Fruit fly (Drosophila melanogaster) whole organism, embryonic: Measurements from ENCODE around the gene CG12448.

Experiments
- Atf-2 ChIP-seq: fragments of 200-800 bp; sonication (Bioruptor generic); optimal IDR thresholded peaks from 2 replicates; lab custom pipeline; 2016; ENCODE audit warnings: missing biosample characterization, missing genetic modification characterization
- Bgb ChIP-seq: fragments of 200-800 bp; sonication (Bioruptor generic); IDR thresholded peaks from 2 replicates; pipeline ENCODE4 v1.3.6; 2022; ENCODE audit warnings: missing biosample characterization, missing genetic modification characterization; ENCODE audit not compliant: partially characterized antibody
- CG11093 ChIP-seq: fragments of 200-800 bp; sonication (Bioruptor generic); IDR thresholded peaks from 3 replicates; pipeline ENCODE4 v1.3.6; 2022; ENCODE audit warnings: missing biosample characterization, missing genetic modification characterization
- CG12155 ChIP-seq: fragments of 200-800 bp; sonication (Bioruptor generic); optimal IDR thresholded peaks from 3 replicates; lab custom pipeline; 2016; ENCODE audit warnings: missing biosample characterization, missing genetic modification characterization
- CG13287 ChIP-seq: fragments of 200-800 bp; sonication (Bioruptor generic); IDR thresholded peaks from 2 replicates; pipeline ENCODE4 v1.3.6; 2022; ENCODE audit warnings: missing biosample characterization, missing genetic modification characterization; ENCODE audit not compliant: partially characterized antibody
- CG1832 ChIP-seq: fragments of 200-800 bp; sonication (Bioruptor generic); optimal IDR thresholded peaks from 2 replicates; lab custom pipeline; 2017; ENCODE audit warnings: missing biosample characterization, mild to moderate bottlenecking, missing genetic modification characterization, inconsistent platforms
- CG2202 ChIP-seq: fragments of 200-800 bp; sonication (Bioruptor generic); optimal IDR thresholded peaks from 2 replicates; lab custom pipeline; 2018; ENCODE audit warnings: missing biosample characterization, mild to moderate bottlenecking, missing genetic modification characterization
- CG33557 ChIP-seq: fragments of 200-800 bp; sonication (Bioruptor generic); optimal IDR thresholded peaks from 2 replicates; lab custom pipeline; 2019; ENCODE audit warnings: missing biosample characterization, mild to moderate bottlenecking, missing genetic modification characterization, moderate library complexity
- CG6689 ChIP-seq: fragments of 200-800 bp; sonication (Bioruptor generic); IDR thresholded peaks from 2 replicates; pipeline ENCODE4 v1.3.6; 2022; ENCODE audit warnings: missing biosample characterization, missing genetic modification characterization
- CG6854 ChIP-seq: fragments of 200-800 bp; sonication (Bioruptor generic); optimal IDR thresholded peaks from 3 replicates; lab custom pipeline; 2017; ENCODE audit warnings: missing biosample characterization, mild to moderate bottlenecking, missing genetic modification characterization
- CG7357 ChIP-seq: fragments of 200-800 bp; sonication (Bioruptor generic); IDR thresholded peaks from 3 replicates; pipeline ENCODE4 v1.3.6; 2022; ENCODE audit warnings: missing biosample characterization, missing genetic modification characterization
- CG7786 ChIP-seq: fragments of 200-800 bp; sonication (Bioruptor generic); optimal IDR thresholded peaks from 2 replicates; lab custom pipeline; 2016; ENCODE audit warnings: missing biosample characterization, missing genetic modification characterization
- CG7928 ChIP-seq: fragments of 200-800 bp; sonication (Bioruptor generic); optimal IDR thresholded peaks from 2 replicates; lab custom pipeline; 2017; ENCODE audit warnings: missing biosample characterization, mild to moderate bottlenecking, missing genetic modification characterization
- CG8359 ChIP-seq: fragments of 200-800 bp; sonication (Bioruptor generic); optimal IDR thresholded peaks from 2 replicates; lab custom pipeline; 2017; ENCODE audit warnings: missing biosample characterization, mild to moderate bottlenecking, missing genetic modification characterization, borderline replicate concordance
- CG9437 ChIP-seq: fragments of 200-800 bp; sonication (Bioruptor generic); optimal IDR thresholded peaks from 2 replicates; lab custom pipeline; 2018; ENCODE audit warnings: missing biosample characterization, mild to moderate bottlenecking, missing genetic modification characterization
- CG9609 ChIP-seq: fragments of 200-800 bp; sonication (Bioruptor generic); optimal IDR thresholded peaks from 3 replicates; lab custom pipeline; 2016; ENCODE audit warnings: missing biosample characterization, missing genetic modification characterization
- GATAe ChIP-seq: fragments of 200-800 bp; sonication (Bioruptor generic); conservative IDR thresholded peaks from 2 replicates; pipeline ENCODE4 v1.3.6; 2022; ENCODE audit warnings: missing biosample characterization, missing genetic modification characterization
- H2.0 ChIP-seq: fragments of 200-800 bp; sonication (Bioruptor generic); IDR thresholded peaks from 2 replicates; pipeline ENCODE4 v1.3.6; 2022; ENCODE audit warnings: missing biosample characterization, missing genetic modification characterization
- HLH54F ChIP-seq: fragments of 200-800 bp; sonication (Bioruptor generic); optimal IDR thresholded peaks from 3 replicates; lab custom pipeline; 2016; ENCODE audit warnings: missing biosample characterization, missing genetic modification characterization
- Hand ChIP-seq: fragments of 200-800 bp; sonication (Bioruptor generic); optimal IDR thresholded peaks from 2 replicates; lab custom pipeline; 2017; ENCODE audit warnings: mild to moderate bottlenecking, missing biosample characterization, missing genetic modification reagents, missing genetic modification characterization
- Hey ChIP-seq: fragments of 200-800 bp; sonication (Bioruptor generic); optimal IDR thresholded peaks from 3 replicates; lab custom pipeline; 2018; ENCODE audit warnings: missing biosample characterization, mild to moderate bottlenecking, missing genetic modification characterization
- HmgZ ChIP-seq: fragments of 200-800 bp; sonication (Bioruptor generic); optimal IDR thresholded peaks from 2 replicates; lab custom pipeline; 2018; ENCODE audit warnings: missing biosample characterization, mild to moderate bottlenecking, missing genetic modification characterization
- Hmx ChIP-seq: fragments of 200-800 bp; sonication (Bioruptor generic); optimal IDR thresholded peaks from 2 replicates; lab custom pipeline; 2016; ENCODE audit warnings: missing biosample characterization, missing genetic modification characterization
- MESR4 ChIP-seq: fragments of 200-800 bp; sonication (Bioruptor generic); optimal IDR thresholded peaks from 2 replicates; lab custom pipeline; 2018; ENCODE audit warnings: missing biosample characterization, mild to moderate bottlenecking, missing genetic modification characterization, moderate library complexity
- MTF-1 ChIP-seq: fragments of 200-800 bp; sonication (Bioruptor generic); optimal IDR thresholded peaks from 2 replicates; lab custom pipeline; 2018; ENCODE audit warnings: missing biosample characterization, mild to moderate bottlenecking, missing genetic modification characterization, borderline replicate concordance
- Rfx ChIP-seq: fragments of 200-800 bp; sonication (Bioruptor generic); IDR thresholded peaks from 2 replicates; pipeline ENCODE4 v1.3.6; 2022; ENCODE audit warnings: missing biosample characterization, missing genetic modification characterization
- Trl ChIP-seq, 3 experiments: fragments of >200 bp in 2 of 3; fragments of 200-800 bp in 1 of 3; sonication (Bioruptor generic) in 1 of 3; optimal IDR thresholded peaks; 2 replicates in 1 of 3; 3 replicates in 2 of 3; lab custom pipeline; 2016 to 2017; ENCODE audit warnings: missing biosample characterization in 1 of 3, missing genetic modification characterization in 1 of 3
- ac ChIP-seq: fragments of 200-800 bp; sonication (Bioruptor generic); optimal IDR thresholded peaks from 3 replicates; lab custom pipeline; 2017; ENCODE audit warnings: missing biosample characterization, mild to moderate bottlenecking, missing genetic modification characterization
- ase ChIP-seq: fragments of 200-800 bp; sonication (Bioruptor generic); IDR thresholded peaks from 3 replicates; pipeline ENCODE4 v1.3.6; 2022; ENCODE audit warnings: missing biosample characterization, missing genetic modification characterization
- az2 ChIP-seq: fragments of 200-800 bp; sonication (Bioruptor generic); optimal IDR thresholded peaks from 3 replicates; lab custom pipeline; 2016; ENCODE audit warnings: missing biosample characterization, missing genetic modification characterization
- cato ChIP-seq: fragments of 200-800 bp; sonication (Bioruptor generic); optimal IDR thresholded peaks from 2 replicates; lab custom pipeline; 2016; ENCODE audit warnings: missing biosample characterization, missing genetic modification characterization, borderline replicate concordance
- da ChIP-seq: fragments of 200-800 bp; sonication (Bioruptor generic); optimal IDR thresholded peaks from 2 replicates; lab custom pipeline; 2016; ENCODE audit warnings: missing biosample characterization, missing genetic modification characterization
- ewg ChIP-seq: fragments of 200-800 bp; sonication (Bioruptor generic); optimal IDR thresholded peaks from 3 replicates; lab custom pipeline; 2017; ENCODE audit warnings: mild to moderate bottlenecking, missing biosample characterization, missing genetic modification reagents, missing genetic modification characterization
- gsb ChIP-seq: fragments of 200-800 bp; sonication (Bioruptor generic); IDR thresholded peaks from 2 replicates; pipeline ENCODE4 v1.3.6; 2022; ENCODE audit warnings: missing biosample characterization, missing genetic modification characterization
- gsb-n ChIP-seq: fragments of 200-800 bp; sonication (Bioruptor generic); optimal IDR thresholded peaks from 3 replicates; lab custom pipeline; 2018; ENCODE audit warnings: missing biosample characterization, mild to moderate bottlenecking, missing genetic modification characterization
- hbn ChIP-seq: fragments of 200-800 bp; sonication (Bioruptor generic); IDR thresholded peaks from 2 replicates; pipeline ENCODE4 v1.3.6; 2022; ENCODE audit warnings: missing biosample characterization, missing genetic modification characterization; ENCODE audit not compliant: partially characterized antibody
- hkb ChIP-seq, 2 experiments: fragments of 200-800 bp in 1 of 2; fragments of >200 bp in 1 of 2; sonication (Bioruptor generic) in 1 of 2; IDR thresholded peaks in 1 of 2; optimal IDR thresholded peaks in 1 of 2; 2 replicates each; pipeline versions ENCODE4 v1.3.6 to Lab custom; 2017 to 2022; ENCODE audit warnings: missing biosample characterization in 1 of 2, missing genetic modification characterization in 1 of 2
- jumu ChIP-seq: fragments of 200-800 bp; sonication (Bioruptor generic); optimal IDR thresholded peaks from 3 replicates; lab custom pipeline; 2016; ENCODE audit warnings: missing biosample characterization, missing genetic modification characterization
- lab ChIP-seq: fragments of 200-800 bp; sonication (Bioruptor generic); optimal IDR thresholded peaks from 3 replicates; lab custom pipeline; 2017; ENCODE audit warnings: missing biosample characterization, missing genetic modification characterization, mild to moderate bottlenecking, moderate library complexity, missing genetic modification reagents
- lbe ChIP-seq: fragments of 200-800 bp; sonication (Bioruptor generic); optimal IDR thresholded peaks from 2 replicates; lab custom pipeline; 2016; ENCODE audit warnings: missing biosample characterization, mild to moderate bottlenecking, missing genetic modification characterization
- lov ChIP-seq, 2 experiments: fragments of 200-800 bp in 1 of 2; fragments of >200 bp in 1 of 2; sonication (Bioruptor generic) in 1 of 2; IDR thresholded peaks in 1 of 2; optimal IDR thresholded peaks in 1 of 2; 2 replicates in 1 of 2; 3 replicates in 1 of 2; pipeline versions ENCODE4 v1.3.6 to Lab custom; 2017 to 2022; ENCODE audit warnings: missing biosample characterization in 1 of 2, missing genetic modification characterization in 1 of 2
- onecut ChIP-seq: fragments of 200-800 bp; sonication (Bioruptor generic); IDR thresholded peaks from 2 replicates; pipeline ENCODE4 v1.3.6; 2022; ENCODE audit warnings: missing biosample characterization, missing genetic modification characterization
- pan ChIP-seq, 4 experiments: fragments of >200 bp in 3 of 4; fragments of 200-800 bp in 1 of 4; sonication (Bioruptor generic) in 1 of 4; optimal IDR thresholded peaks in 3 of 4; IDR thresholded peaks in 1 of 4; 2 replicates each; pipeline versions ENCODE4 v1.3.6 to Lab custom; 2017 to 2022; ENCODE audit warnings: missing biosample characterization in 2 of 4, missing genetic modification characterization in 2 of 4, mixed read lengths in 1 of 4
- pb ChIP-seq: fragments of 200-800 bp; sonication (Bioruptor generic); optimal IDR thresholded peaks from 3 replicates; lab custom pipeline; 2016; ENCODE audit warnings: missing biosample characterization, missing genetic modification characterization
- schlank ChIP-seq: fragments of 200-800 bp; sonication (Bioruptor generic); optimal IDR thresholded peaks from 2 replicates; lab custom pipeline; 2018; ENCODE audit warnings: missing biosample characterization, mild to moderate bottlenecking, missing genetic modification characterization
- unpg ChIP-seq: fragments of 200-800 bp; sonication (Bioruptor generic); optimal IDR thresholded peaks from 3 replicates; lab custom pipeline; 2018; ENCODE audit warnings: missing biosample characterization, mild to moderate bottlenecking, missing genetic modification characterization, moderate library complexity

The CG12448 gene

DNA sequence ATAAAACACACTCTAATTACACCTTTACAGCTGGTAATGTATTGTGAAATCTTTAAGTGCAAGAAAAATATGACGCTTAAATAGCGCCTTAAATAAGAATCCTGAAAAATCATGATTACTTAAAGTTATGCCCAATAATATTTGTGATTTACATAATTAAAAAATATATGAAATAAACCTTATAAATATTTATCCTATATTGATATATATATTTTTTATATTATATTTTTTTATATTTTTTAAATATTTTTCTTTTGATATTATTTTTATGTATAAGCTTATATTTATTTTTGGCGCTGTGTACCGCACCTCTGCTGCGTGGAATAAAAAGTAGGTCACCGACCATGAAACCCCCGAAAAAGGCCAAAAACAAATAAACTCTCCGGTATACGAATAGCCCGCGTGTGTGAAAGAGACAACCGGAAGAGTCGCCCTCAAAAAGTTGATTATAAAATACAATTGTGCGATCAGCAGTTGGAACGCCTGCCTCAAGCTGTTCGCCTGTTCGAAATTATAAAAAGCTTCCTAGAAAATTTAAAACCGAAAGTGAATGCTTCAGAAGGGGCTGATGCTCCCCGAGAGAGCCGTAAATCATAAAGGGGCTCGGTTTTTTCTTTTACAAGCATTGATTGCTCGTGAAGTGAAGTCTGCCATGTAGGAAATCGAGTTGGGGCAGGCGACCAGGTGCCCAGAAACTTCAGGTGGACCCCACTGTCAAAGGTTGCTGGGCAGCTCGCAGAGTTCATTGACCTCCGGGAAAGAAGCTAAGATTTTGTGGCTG is 32.6 kb upstream of the CG12448 start (continued):
- TF ChIP-seq CG13287 (GFP tag; lab: Robert Waterston, UW) (peak; percentile 52; the same call in 1 of the 2 replicates), unpg (GFP tag; lab: Kevin White, UChicago) (peak; percentile 72), lbe (GFP tag; lab: Kevin White, UChicago) (no peak), onecut (peak; percentile 42), CG7357 (no peak), lov (optimal IDR thresholded peaks at IDR 0.05; lab: Kevin White, UChicago) (no peak), lov (GFP tag; IDR thresholded peaks at IDR 0.05; lab: Robert Waterston, UW) (0 out of 3 replicates have a peak, but pooled peaks have one; percentile 68), gsb (GFP tag; lab: Robert Waterston, UW) (no peak), da (GFP tag; lab: Kevin White, UChicago) (no peak), ase (GFP tag; lab: Robert Waterston, UW) (no peak; the same call in 2 of the 3 replicates), CG6689 (GFP tag; lab: Robert Waterston, UW) (peak; percentile 44), HLH54F (GFP tag; lab: Kevin White, UChicago) (no peak), CG12155 (no peak), ewg (GFP tag; lab: Kevin White, UChicago) (peak; percentile 7), CG8359 (peak; percentile 3), Hmx (no peak), HmgZ (tag; lab: Kevin White, UChicago) (peak; percentile 61), CG1832 (peak; percentile 44), CG33557 (GFP tag; lab: Kevin White, UChicago) (peak; percentile 68), MESR4 (GFP tag; lab: Kevin White, UChicago) (no peak), GATAe (GFP tag; lab: Robert Waterston, UW) (no peak), H2.0 (GFP tag; lab: Robert Waterston, UW) (no peak), Atf-2 (GFP tag; lab: Kevin White, UChicago) (no peak), pb (GFP tag; lab: Kevin White, UChicago) (no peak), ac (GFP tag; lab: Kevin White, UChicago) (no peak), CG6854 (GFP tag; lab: Kevin White, UChicago) (peak; percentile 52), Hey (tag; lab: Kevin White, UChicago) (peak; percentile 15), gsb-n (peak; percentile 77), MTF-1 (no peak), CG7928 (GFP tag; lab: Kevin White, UChicago) (no peak), CG9437 (peak; percentile 79), Hand (no peak), jumu (GFP tag; lab: Kevin White, UChicago) (no peak), hkb (optimal IDR thresholded peaks at IDR 0.05; lab: Kevin White, UChicago) (no peak), hkb (GFP tag; IDR thresholded peaks at IDR 0.05; lab: Robert Waterston, UW) (peak; percentile 57), Bgb (GFP tag; lab: Robert Waterston, UW) (peak; percentile 29; the same call in 1 of the 2 replicates), hbn (GFP tag; lab: Robert Waterston, UW) (no peak), pan (optimal IDR thresholded peaks at IDR 0.05; lab: Kevin White, UChicago) (no peak), pan (GFP tag; optimal IDR thresholded peaks at IDR 0.05 in 1 of 2, IDR thresholded peaks at IDR 0.05 in 1 of 2) (peak in 1 of 2 experiments; percentile 62), CG11093 (GFP tag; lab: Robert Waterston, UW) (no peak), CG9609 (no peak), cato (GFP tag; lab: Kevin White, UChicago) (no peak), CG2202 (tag; lab: Kevin White, UChicago) (no peak), Trl (optimal IDR thresholded peaks at IDR 0.05; lab: Kevin White, UChicago) (no peak), Trl (GFP tag; optimal IDR thresholded peaks at IDR 0.05; lab: Kevin White, UChicago) (no peak), Rfx (peak; percentile 53; the same call in 1 of the 2 replicates), schlank (tag; lab: Kevin White, UChicago) (no peak), az2 (GFP tag; lab: Kevin White, UChicago) (no peak), CG7786 (GFP tag; lab: Kevin White, UChicago) (no peak), lab (GFP tag; lab: Kevin White, UChicago) (peak; percentile 56)
